Worm (Caenorhabditis elegans) whole organism, L1 larva: ENCODE results near the gene ncs-4.
A peak's percentile ranks its signal among the peaks of the same experiment; 100 is the strongest.

Experiments
- C16A3.4 ChIP-seq: fragments of 150-350 bp; optimal IDR thresholded peaks from 2 replicates; lab custom pipeline; 2014; ENCODE audit warnings: missing biosample characterization, missing genetic modification characterization
- Y116A8C.19 ChIP-seq: sonication (generic microtip); optimal IDR thresholded peaks from 2 replicates; lab custom pipeline; 2016; ENCODE audit warnings: missing compliant biosample characterization, missing genetic modification characterization, borderline replicate concordance
- aly-2 ChIP-seq: fragments of 150-350 bp; optimal IDR thresholded peaks from 2 replicates; lab custom pipeline; 2014; ENCODE audit warnings: missing biosample characterization, missing genetic modification characterization
- blmp-1 ChIP-seq: fragments of 150-350 bp; optimal IDR thresholded peaks from 2 replicates; lab custom pipeline; 2014; ENCODE audit warnings: missing biosample characterization, missing genetic modification characterization
- ceh-82 ChIP-seq, 3 experiments: fragments of 150-350 bp in 1 of 3; sonication (generic microtip) in 2 of 3; optimal IDR thresholded peaks; 2 replicates each; lab custom pipeline; 2014 to 2017; ENCODE audit warnings: missing biosample characterization in 3 of 3, missing genetic modification characterization in 3 of 3
- ceh-90 ChIP-seq: sonication (generic microtip); optimal IDR thresholded peaks from 2 replicates; lab custom pipeline; 2016; ENCODE audit warnings: missing genetic modification characterization, missing compliant biosample characterization
- ces-1 ChIP-seq: fragments of 150-350 bp; optimal IDR thresholded peaks from 2 replicates; lab custom pipeline; 2014; ENCODE audit warnings: missing biosample characterization, missing genetic modification reagents, missing genetic modification characterization
- dpl-1 ChIP-seq, 3 experiments: fragments of 150-350 bp in 2 of 3; sonication (generic microtip) in 1 of 3; optimal IDR thresholded peaks; 2 replicates each; lab custom pipeline; 2014 to 2017; ENCODE audit warnings: missing biosample characterization in 3 of 3, missing genetic modification characterization in 3 of 3, missing genetic modification reagents in 3 of 3
- dsc-1 ChIP-seq: sonication (generic microtip); optimal IDR thresholded peaks from 2 replicates; lab custom pipeline; 2016; ENCODE audit warnings: mild to moderate bottlenecking, missing genetic modification characterization, missing compliant biosample characterization
- efl-1 ChIP-seq, 4 experiments: fragments of 150-350 bp; optimal IDR thresholded peaks in 3 of 4; peaks in 1 of 4; 1 replicate in 1 of 4; 2 replicates in 3 of 4; lab custom pipeline; 2014; ENCODE audit warnings: missing biosample characterization in 2 of 4, missing genetic modification characterization in 2 of 4, missing genetic modification reagents in 2 of 4
- egl-27 ChIP-seq, 2 experiments: fragments of 150-350 bp in 1 of 2; sonication (generic microtip); optimal IDR thresholded peaks; 3 replicates each; lab custom pipeline; 2017 to 2018; ENCODE audit warnings: missing biosample characterization in 2 of 2, missing genetic modification characterization in 2 of 2, missing genetic modification reagents in 2 of 2
- elt-2 ChIP-seq: sonication (generic microtip); optimal IDR thresholded peaks from 2 replicates; lab custom pipeline; 2016; ENCODE audit warnings: missing genetic modification characterization, mild to moderate bottlenecking, inconsistent platforms, missing compliant biosample characterization, missing genetic modification reagents
- fkh-10 ChIP-seq: sonication (generic microtip); optimal IDR thresholded peaks from 2 replicates; lab custom pipeline; 2017; ENCODE audit warnings: missing biosample characterization, missing genetic modification reagents, missing genetic modification characterization
- fkh-8 ChIP-seq: sonication (generic microtip); optimal IDR thresholded peaks from 2 replicates; lab custom pipeline; 2016; ENCODE audit warnings: mild to moderate bottlenecking, missing genetic modification characterization, missing compliant biosample characterization
- grh-1 ChIP-seq: fragments of 200-800 bp; sonication (Bioruptor generic); IDR thresholded peaks from 2 replicates; pipeline ENCODE4 v1.3.6; 2022; ENCODE audit warnings: missing genetic modification reagents, missing genetic modification characterization, missing compliant biosample characterization
- isw-1 ChIP-seq: fragments of 200-800 bp; sonication (Bioruptor generic); IDR thresholded peaks from 2 replicates; pipeline ENCODE4 v1.3.6; 2022; ENCODE audit warnings: missing genetic modification characterization, missing compliant biosample characterization
- lin-13 ChIP-seq: fragments of 150-350 bp; optimal IDR thresholded peaks from 2 replicates; lab custom pipeline; 2014; ENCODE audit warnings: missing biosample characterization, missing genetic modification reagents, missing genetic modification characterization
- lin-14 ChIP-seq: fragments of 200-800 bp; sonication (Bioruptor generic); optimal IDR thresholded peaks from 2 replicates; lab custom pipeline; 2018; ENCODE audit warnings: mild to moderate bottlenecking, missing genetic modification characterization, moderate library complexity, missing compliant biosample characterization
- lin-35 ChIP-seq, 2 experiments: fragments of 150-350 bp; optimal IDR thresholded peaks; 2 replicates each; lab custom pipeline; 2014; ENCODE audit warnings: missing biosample characterization in 2 of 2, missing genetic modification characterization in 2 of 2, missing genetic modification reagents in 2 of 2
- lsy-2 ChIP-seq, 2 experiments: fragments of 150-350 bp; optimal IDR thresholded peaks; 2 replicates each; lab custom pipeline; 2014; ENCODE audit warnings: missing biosample characterization in 2 of 2, missing genetic modification characterization in 2 of 2
- mab-9 ChIP-seq: fragments of 200-800 bp; sonication (Bioruptor generic); IDR thresholded peaks from 2 replicates; pipeline ENCODE4 v1.3.6; 2022; ENCODE audit warnings: missing genetic modification reagents, missing genetic modification characterization, missing compliant biosample characterization
- mdl-1 ChIP-seq, 2 experiments: fragments of 150-350 bp; optimal IDR thresholded peaks; 2 replicates each; lab custom pipeline; 2014 to 2017; ENCODE audit warnings: missing biosample characterization in 2 of 2, missing genetic modification characterization in 2 of 2, inconsistent platforms in 1 of 2
- mef-2 ChIP-seq: fragments of 150-350 bp; optimal IDR thresholded peaks from 2 replicates; lab custom pipeline; 2014; ENCODE audit warnings: missing biosample characterization, missing genetic modification characterization
- nhr-12 ChIP-seq: sonication (generic microtip); optimal IDR thresholded peaks from 2 replicates; lab custom pipeline; 2017; ENCODE audit warnings: missing biosample characterization, missing genetic modification characterization
- nhr-19 ChIP-seq: fragments of 200-800 bp; sonication (Bioruptor generic); conservative IDR thresholded peaks from 2 replicates; pipeline ENCODE4 v1.3.6; 2022; ENCODE audit warnings: missing genetic modification characterization, missing compliant biosample characterization
- nhr-20 ChIP-seq: sonication (generic microtip); optimal IDR thresholded peaks from 2 replicates; lab custom pipeline; 2016; ENCODE audit warnings: mild to moderate bottlenecking, missing genetic modification characterization, missing compliant biosample characterization
- nhr-237 ChIP-seq: fragments of 150-350 bp; optimal IDR thresholded peaks from 2 replicates; lab custom pipeline; 2014; ENCODE audit warnings: missing biosample characterization, missing genetic modification characterization
- nhr-47 ChIP-seq: sonication (generic microtip); optimal IDR thresholded peaks from 2 replicates; lab custom pipeline; 2016; ENCODE audit warnings: mild to moderate bottlenecking, missing genetic modification characterization, moderate library complexity, missing compliant biosample characterization
- nhr-71 ChIP-seq: sonication (generic microtip); optimal IDR thresholded peaks from 2 replicates; lab custom pipeline; 2016; ENCODE audit warnings: mild to moderate bottlenecking, missing genetic modification characterization, moderate library complexity, missing compliant biosample characterization
- nhr-76 ChIP-seq: sonication (generic microtip); optimal IDR thresholded peaks from 2 replicates; lab custom pipeline; 2017; ENCODE audit warnings: missing biosample characterization, missing genetic modification characterization
- nhr-85 ChIP-seq: sonication (generic microtip); peaks from one replicate; lab custom pipeline; 2016; ENCODE audit warnings: missing genetic modification characterization, inconsistent platforms, missing compliant biosample characterization
- rnt-1 ChIP-seq: sonication (generic microtip); optimal IDR thresholded peaks from 2 replicates; lab custom pipeline; 2016; ENCODE audit warnings: mild to moderate bottlenecking, missing genetic modification characterization, moderate library complexity, missing compliant biosample characterization
- snpc-4 ChIP-seq: fragments of 150-350 bp; optimal IDR thresholded peaks from 2 replicates; lab custom pipeline; 2014; ENCODE audit warnings: missing biosample characterization, missing genetic modification characterization
- snu-23 ChIP-seq: sonication (generic microtip); optimal IDR thresholded peaks from 2 replicates; lab custom pipeline; 2016; ENCODE audit warnings: missing genetic modification characterization, missing compliant biosample characterization
- sup-37 ChIP-seq: fragments of 200-800 bp; sonication (Bioruptor generic); optimal IDR thresholded peaks from 2 replicates; lab custom pipeline; 2018; ENCODE audit warnings: mild to moderate bottlenecking, missing genetic modification characterization, missing compliant biosample characterization
- swsn-7 ChIP-seq: sonication (generic microtip); optimal IDR thresholded peaks from 2 replicates; lab custom pipeline; 2016; ENCODE audit warnings: missing genetic modification characterization, missing compliant biosample characterization
- tbx-2 ChIP-seq: sonication (generic microtip); optimal IDR thresholded peaks from 2 replicates; lab custom pipeline; 2016; ENCODE audit warnings: missing genetic modification characterization, missing compliant biosample characterization
- unc-130 ChIP-seq: fragments of 150-350 bp; optimal IDR thresholded peaks from 2 replicates; lab custom pipeline; 2017; ENCODE audit warnings: missing biosample characterization, missing genetic modification characterization, inconsistent platforms
- xbp-1 ChIP-seq: sonication (generic microtip); optimal IDR thresholded peaks from 2 replicates; lab custom pipeline; 2016; ENCODE audit warnings: missing genetic modification characterization, missing compliant biosample characterization
- zag-1 ChIP-seq: fragments of 150-350 bp; optimal IDR thresholded peaks from 2 replicates; lab custom pipeline; 2014; ENCODE audit warnings: missing biosample characterization, missing genetic modification characterization
- zip-4 ChIP-seq: fragments of 200-800 bp; sonication (Bioruptor generic); optimal IDR thresholded peaks from 2 replicates; lab custom pipeline; 2018; ENCODE audit warnings: mild to moderate bottlenecking, missing genetic modification characterization, moderate library complexity, missing compliant biosample characterization

The ncs-4 gene

ce11 chrX:10150918-10151317 lies 25.4 kb upstream of the ncs-4 start:
- TF ChIP-seq ceh-90 (tag; lab: Kevin White, UChicago) (no peak), lin-14 (GFP tag; lab: Kevin White, UChicago) (peak; percentile 43), ces-1 (GFP tag; lab: Kevin White, UChicago) (peak; percentile 22), elt-2 (tag; lab: Kevin White, UChicago) (no peak)

ce11 chrX:10154317-10154942 lies 21.9 kb upstream of the ncs-4 start, which contains the start of gene F09B9.5:
Gene F09B9.5 (plus strand): TSS chrX:10154817.
- TF ChIP-seq fkh-10 (GFP tag; lab: Kevin White, UChicago) (no peak), ceh-82 (tag; optimal IDR thresholded peaks at IDR 0.05; lab: Kevin White, UChicago) (peak in 2 of 3 experiments; percentile 13 to 32), ces-1 (GFP tag; lab: Kevin White, UChicago) (peak; percentile 59), efl-1 (optimal IDR thresholded peaks at IDR 0.05; lab: Kevin White, UChicago) (no peak), efl-1 (GFP tag; optimal IDR thresholded peaks at IDR 0.05 in 1 of 2; lab: Kevin White, UChicago) (peak in 1 of 2 experiments; percentile 43), lin-14 (GFP tag; lab: Kevin White, UChicago) (peak; percentile 66), isw-1 (GFP tag; lab: Robert Waterston, UW) (peak; percentile 12; the same call in 1 of the 2 replicates), xbp-1 (tag; lab: Kevin White, UChicago) (no peak)

- no peak for TF ChIP-seq nhr-85 (tag; lab: Kevin White, UChicago)
- TF ChIP-seq zag-1 (tag; lab: Kevin White, UChicago) = no peak
- TF ChIP-seq lin-14 (GFP tag; lab: Kevin White, UChicago) = peak; percentile 50
- TF ChIP-seq fkh-10 (GFP tag; lab: Kevin White, UChicago) = peak; percentile 37
- TF ChIP-seq unc-130 (tag; lab: Kevin White, UChicago) = no peak
- TF ChIP-seq ceh-82 (tag; optimal IDR thresholded peaks at IDR 0.05; lab: Kevin White, UChicago) = no peak
- TF ChIP-seq mef-2 = no peak
- TF ChIP-seq, all 84 proteins: peak for 2
Measured at ce11 chrX:10155127-10155526, 21.2 kb upstream of the ncs-4 start.

ce11 chrX:10158716-10159115 lies 17.6 kb upstream of the ncs-4 start, which contains the start of gene erd-2.1:
Gene erd-2.1 (minus strand): TSS chrX:10158829.
- TF ChIP-seq nhr-19 (GFP tag; lab: Robert Waterston, UW) (peak; percentile 68), mab-9 (GFP tag; lab: Robert Waterston, UW) (no peak), ceh-90 (tag; lab: Kevin White, UChicago) (no peak), lin-14 (GFP tag; lab: Kevin White, UChicago) (peak; percentile 91), rnt-1 (tag; lab: Kevin White, UChicago) (peak; percentile 82), egl-27 (tag; optimal IDR thresholded peaks at IDR 0.05; lab: Kevin White, UChicago) (peak in 1 of 2 experiments; percentile 42), grh-1 (GFP tag; lab: Robert Waterston, UW) (peak; percentile 48; the same call in 1 of the 2 replicates), sup-37 (GFP tag; lab: Kevin White, UChicago) (no peak), aly-2 (tag; lab: Kevin White, UChicago) (no peak), snu-23 (GFP tag; lab: Kevin White, UChicago) (peak; percentile 82), fkh-8 (tag; lab: Kevin White, UChicago) (peak; percentile 28), nhr-76 (no peak), Y116A8C.19 (tag; lab: Kevin White, UChicago) (no peak), C16A3.4 (tag; lab: Kevin White, UChicago) (peak; percentile 59), xbp-1 (tag; lab: Kevin White, UChicago) (peak; percentile 100), dpl-1 (GFP tag; optimal IDR thresholded peaks at IDR 0.05; lab: Kevin White, UChicago) (peak in 2 of 3 experiments; percentile 22 to 25), ceh-82 (tag; optimal IDR thresholded peaks at IDR 0.05; lab: Kevin White, UChicago) (peak in 2 of 3 experiments; percentile 33 to 66), nhr-237 (tag; lab: Kevin White, UChicago) (no peak), nhr-47 (tag; lab: Kevin White, UChicago) (peak; percentile 52), blmp-1 (tag; lab: Kevin White, UChicago) (peak; percentile 55), nhr-20 (tag; lab: Kevin White, UChicago) (peak; percentile 75), efl-1 (optimal IDR thresholded peaks at IDR 0.05; lab: Kevin White, UChicago) (peak; percentile 22 to 57), efl-1 (GFP tag; optimal IDR thresholded peaks at IDR 0.05 in 1 of 2; lab: Kevin White, UChicago) (peak in 1 of 2 experiments; percentile 48), lin-13 (GFP tag; lab: Kevin White, UChicago) (no peak), nhr-12 (tag; lab: Kevin White, UChicago) (no peak), nhr-85 (tag; lab: Kevin White, UChicago) (peak; percentile 83), tbx-2 (tag; lab: Kevin White, UChicago) (peak; percentile 66), zip-4 (GFP tag; lab: Kevin White, UChicago) (no peak), lsy-2 (tag; optimal IDR thresholded peaks at IDR 0.05; lab: Kevin White, UChicago) (peak; percentile 48 to 69), lin-35 (GFP tag; optimal IDR thresholded peaks at IDR 0.05; lab: Kevin White, UChicago) (peak; percentile 37 to 69), swsn-7 (tag; lab: Kevin White, UChicago) (peak; percentile 57), nhr-71 (tag; lab: Kevin White, UChicago) (peak; percentile 78), mdl-1 (tag; optimal IDR thresholded peaks at IDR 0.05; lab: Kevin White, UChicago) (peak in 1 of 2 experiments; percentile 76), dsc-1 (tag; lab: Kevin White, UChicago) (peak; percentile 40), snpc-4 (tag; lab: Kevin White, UChicago) (no peak), ces-1 (GFP tag; lab: Kevin White, UChicago) (no peak)
